Worm (Caenorhabditis elegans): ENCODE measurements around the gene ZK180.5.
A peak's percentile ranks its signal among the peaks of the same experiment; 100 is the strongest.

ZK180.5 gene

DNA sequence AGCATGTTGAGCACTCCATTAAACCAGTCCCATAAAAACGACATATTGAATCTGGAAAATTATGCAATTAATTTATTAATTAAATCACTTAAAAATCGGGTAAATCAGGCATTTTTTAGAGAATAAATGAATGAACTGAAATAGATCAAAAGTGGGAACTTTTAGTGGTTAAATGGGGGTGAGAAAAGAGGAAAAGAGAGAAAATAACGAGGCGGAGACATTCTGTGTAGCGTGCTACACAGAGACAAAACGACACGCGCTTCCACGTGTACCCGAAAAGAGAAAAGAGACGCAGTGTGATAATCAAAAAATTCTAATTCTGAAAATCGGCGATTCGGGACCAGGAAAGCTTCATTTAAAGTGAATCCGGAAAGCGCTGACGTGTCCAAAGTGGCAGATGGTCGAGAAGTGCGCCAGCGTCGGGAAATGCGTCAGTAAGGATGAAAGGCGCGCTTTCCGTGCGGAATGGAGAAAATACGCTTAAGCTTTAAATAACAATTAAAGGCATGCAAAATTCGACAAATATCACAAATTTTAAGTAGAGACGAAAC, 3.6 kb downstream of the ZK180.5 start, which contains the start of gene sar-1 (continued):
- no peak for TF ChIP-seq alr-1 (tag; optimal IDR thresholded peaks at IDR 0.05; ENCODE audit: borderline replicate concordance)
- no peak for TF ChIP-seq ama-1 (optimal IDR thresholded peaks at IDR 0.05)
- peak; percentile 88 for TF ChIP-seq tbx-2 (tag; optimal IDR thresholded peaks at IDR 0.05)
- TF ChIP-seq C04F5.9 (tag; optimal IDR thresholded peaks at IDR 0.05), result peak; percentile 35
- TF ChIP-seq zip-4 (GFP tag; optimal IDR thresholded peaks at IDR 0.05), result peak; percentile 59
- TF ChIP-seq C16A3.4 (tag; optimal IDR thresholded peaks at IDR 0.05), result peak; percentile 73
- TF ChIP-seq fkh-10 (GFP tag; optimal IDR thresholded peaks at IDR 0.05), result peak; percentile 54
- TF ChIP-seq hpl-2 (GFP tag; optimal IDR thresholded peaks at IDR 0.05), result peak; percentile 52
- TF ChIP-seq ztf-11 (tag; optimal IDR thresholded peaks at IDR 0.05), result peak in 1 of 2 experiments; percentile 31
- peak; percentile 72 for TF ChIP-seq pax-3 (tag; optimal IDR thresholded peaks at IDR 0.05)
- TF ChIP-seq pag-3 (tag; optimal IDR thresholded peaks at IDR 0.05; ENCODE audit: borderline replicate concordance, insufficient read depth), result no peak
- TF ChIP-seq lir-3 (tag; optimal IDR thresholded peaks at IDR 0.05; ENCODE audit: poor library complexity), result no peak
- no peak for TF ChIP-seq nhr-12 (tag; optimal IDR thresholded peaks at IDR 0.05)
- no peak for TF ChIP-seq tlp-1 (tag; optimal IDR thresholded peaks at IDR 0.05)
- peak; percentile 80 for TF ChIP-seq fos-1 (tag; optimal IDR thresholded peaks at IDR 0.05)
- TF ChIP-seq dsc-1 (tag; optimal IDR thresholded peaks at IDR 0.05), result peak; percentile 91
- TF ChIP-seq nhr-84 (tag; optimal IDR thresholded peaks at IDR 0.05), result no peak
- TF ChIP-seq mdl-1 (tag; optimal IDR thresholded peaks at IDR 0.05), result peak in 1 of 2 experiments; percentile 45
- TF ChIP-seq aly-2 (tag; optimal IDR thresholded peaks at IDR 0.05), result peak; percentile 62
- TF ChIP-seq hlh-4 (tag; optimal IDR thresholded peaks at IDR 0.05), result no peak
- peak; percentile 80 for TF ChIP-seq ceh-8 (GFP tag; optimal IDR thresholded peaks at IDR 0.05)
- peak; percentile 91 for TF ChIP-seq rnt-1 (tag; optimal IDR thresholded peaks at IDR 0.05)
- no peak for TF ChIP-seq ceh-88 (GFP tag; IDR thresholded peaks at IDR 0.05)
- peak; percentile 83 for TF ChIP-seq nhr-19 (GFP tag; conservative IDR thresholded peaks at IDR 0.05)
- TF ChIP-seq hlh-17 (GFP tag; optimal IDR thresholded peaks at IDR 0.05; ENCODE audit: borderline replicate concordance), result no peak
- peak; percentile 88 for TF ChIP-seq lin-14 (GFP tag; optimal IDR thresholded peaks at IDR 0.05)
- TF ChIP-seq elt-2 (tag; optimal IDR thresholded peaks at IDR 0.05), result peak; percentile 29
- peak; percentile 90 for TF ChIP-seq snu-23 (GFP tag; optimal IDR thresholded peaks at IDR 0.05)
- TF ChIP-seq F16B12.6 (tag; optimal IDR thresholded peaks at IDR 0.05), result peak; percentile 60
- TF ChIP-seq unc-62 (GFP tag; optimal IDR thresholded peaks at IDR 0.05), result no peak
- peak; percentile 18 for TF ChIP-seq efl-3 (GFP tag; optimal IDR thresholded peaks at IDR 0.05)
- peak in 2 of 6 experiments; percentile 13 to 27 for TF ChIP-seq elt-3 (tag; optimal IDR thresholded peaks at IDR 0.05)
- TF ChIP-seq lin-35 (GFP tag; optimal IDR thresholded peaks at IDR 0.05), result peak; percentile 82 to 87
- no peak for TF ChIP-seq unc-30 (tag; optimal IDR thresholded peaks at IDR 0.05)
- TF ChIP-seq sptf-1 (tag; optimal IDR thresholded peaks at IDR 0.05), result no peak
- TF ChIP-seq unc-98 (GFP tag; IDR thresholded peaks at IDR 0.05), result no peak
- peak; percentile 85 to 89 for TF ChIP-seq lsy-2 (tag; optimal IDR thresholded peaks at IDR 0.05)

DNA sequence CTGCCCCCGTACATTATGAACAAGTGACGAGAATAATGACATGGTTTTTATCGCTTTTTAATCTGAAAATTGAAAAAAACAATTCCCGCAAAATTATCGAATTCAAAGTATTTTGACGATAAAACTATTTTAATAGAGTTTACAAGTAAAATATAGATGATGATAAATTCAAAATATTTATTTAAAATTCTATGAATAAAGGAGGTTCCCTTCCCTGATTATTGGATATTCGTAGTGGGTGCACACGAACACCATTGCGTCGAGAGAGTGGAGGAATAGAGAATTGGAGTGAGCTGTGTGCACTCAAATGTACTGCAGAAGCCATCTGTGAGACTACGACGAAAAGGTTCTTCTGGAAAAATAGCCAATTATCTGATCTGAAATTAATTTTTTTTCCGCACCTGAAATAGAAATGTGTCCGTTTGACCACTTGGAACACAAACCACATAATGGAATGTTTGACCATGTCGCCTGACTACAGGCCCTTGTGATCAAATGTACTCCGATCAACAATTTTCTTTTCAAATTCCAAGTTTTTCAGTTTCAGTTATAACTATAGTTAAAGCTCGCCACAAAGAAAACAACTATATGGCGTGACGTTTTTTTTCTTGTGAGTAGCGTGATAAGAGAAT, 5.6 kb downstream of the ZK180.5 start, which contains the start of the genes rfth-1 and ZK180.8:
Gene rfth-1 (minus strand): TSS at position 51 of the 632 bp plus-strand sequence.
Gene ZK180.8 (minus strand): TSS at position 466 of the 632 bp plus-strand sequence.
- TF ChIP-seq C34B4.2 (tag; optimal IDR thresholded peaks at IDR 0.05) (no peak), fos-1 (tag; optimal IDR thresholded peaks at IDR 0.05) (no peak), efl-1 (optimal IDR thresholded peaks at IDR 0.05) (no peak), efl-1 (GFP tag; optimal IDR thresholded peaks at IDR 0.05 in 1 of 2) (peak in 1 of 2 experiments; percentile 53), rnt-1 (tag; optimal IDR thresholded peaks at IDR 0.05) (no peak), elt-2 (tag; optimal IDR thresholded peaks at IDR 0.05) (peak; percentile 14), lin-35 (GFP tag; optimal IDR thresholded peaks at IDR 0.05) (peak in 1 of 2 experiments; percentile 46)

All from whole organism, L1 larva.